Worm (Caenorhabditis elegans): ENCODE data around the gene K10C9.1.

The K10C9.1 gene

ce11 chrV:1074946-1075345 lies at the start of gene K10C9.1:
TSS of gene K10C9.1 (plus strand) at chrV:1075246.
- no peak for TF ChIP-seq daf-16 (GFP tag; optimal IDR thresholded peaks at IDR 0.05)
- TF ChIP-seq daf-16 (tag; optimal IDR thresholded peaks at IDR 0.05) = no peak
- no peak for TF ChIP-seq ZK337.2 (GFP tag; IDR thresholded peaks at IDR 0.05)
- TF ChIP-seq mxl-3 (GFP tag; optimal IDR thresholded peaks at IDR 0.05) = no peak
- no peak for TF ChIP-seq spr-1 (tag; optimal IDR thresholded peaks at IDR 0.05)
- TF ChIP-seq F44E2.7 (GFP tag; IDR thresholded peaks at IDR 0.05) = no peak
- TF ChIP-seq zfp-2 (tag; optimal IDR thresholded peaks at IDR 0.05) = no peak
- TF ChIP-seq snpc-4 (tag; optimal IDR thresholded peaks at IDR 0.05) = no peak
- no peak for TF ChIP-seq nhr-48 (tag; optimal IDR thresholded peaks at IDR 0.05)
- no peak for TF ChIP-seq nhr-10 (tag; optimal IDR thresholded peaks at IDR 0.05)
- TF ChIP-seq hlh-11 (tag; optimal IDR thresholded peaks at IDR 0.05) = no peak
- no peak for TF ChIP-seq ztf-7 (tag; optimal IDR thresholded peaks at IDR 0.05)
- no peak for TF ChIP-seq ceh-28 (tag; optimal IDR thresholded peaks at IDR 0.05)
- TF ChIP-seq nhr-42 (GFP tag; IDR thresholded peaks at IDR 0.05) = no peak
- TF ChIP-seq F26F4.8 (GFP tag; conservative IDR thresholded peaks at IDR 0.05) = no peak

ce11 chrV:1027044-1027443 lies 48.0 kb upstream of the K10C9.1 start, which contains the start of gene R09A1.3:
TSS of gene R09A1.3 (minus strand) at chrV:1027074.
- TF ChIP-seq pqm-1 (tag; optimal IDR thresholded peaks at IDR 0.05) (peak; percentile 42), hlh-30 (tag; optimal IDR thresholded peaks at IDR 0.05; ENCODE audit: insufficient read depth) (no peak), Y5F2A.4 (GFP tag; optimal IDR thresholded peaks at IDR 0.05) (no peak), daf-16 (GFP tag; optimal IDR thresholded peaks at IDR 0.05) (no peak), daf-16 (tag; optimal IDR thresholded peaks at IDR 0.05) (peak; percentile 91), duxl-1 (tag; optimal IDR thresholded peaks at IDR 0.05; ENCODE audit: poor library complexity) (no peak), pha-4 (GFP tag; IDR thresholded peaks at IDR 0.05) (no peak), pha-4 (tag; optimal IDR thresholded peaks at IDR 0.05) (no peak), vab-7 (GFP tag; IDR thresholded peaks at IDR 0.05) (no peak), F10B5.3 (tag; optimal IDR thresholded peaks at IDR 0.05) (no peak), nhr-28 (tag; optimal IDR thresholded peaks at IDR 0.05) (peak; percentile 19), nhr-237 (tag; optimal IDR thresholded peaks at IDR 0.05) (no peak), nhr-25 (tag; optimal IDR thresholded peaks at IDR 0.05; ENCODE audit: borderline replicate concordance, insufficient read depth) (no peak), cey-2 (tag; optimal IDR thresholded peaks at IDR 0.05; ENCODE audit: borderline replicate concordance, insufficient read depth) (no peak)

- TF ChIP-seq ztf-7 (tag; optimal IDR thresholded peaks at IDR 0.05) (no peak), F10B5.3 (tag; optimal IDR thresholded peaks at IDR 0.05) (no peak), lin-15B (tag; optimal IDR thresholded peaks at IDR 0.05) (no peak), daf-12 (tag; optimal IDR thresholded peaks at IDR 0.05) (no peak), vab-7 (GFP tag; IDR thresholded peaks at IDR 0.05) (no peak), mes-2 (tag; optimal IDR thresholded peaks at IDR 0.05; ENCODE audit: poor library complexity, severe bottlenecking) (no peak), Y5F2A.4 (GFP tag; optimal IDR thresholded peaks at IDR 0.05) (no peak), gei-8 (GFP tag; optimal IDR thresholded peaks at IDR 0.05) (no peak), hmg-1.1 (GFP tag; IDR thresholded peaks at IDR 0.05) (no peak), unc-39 (tag; optimal IDR thresholded peaks at IDR 0.05) (no peak), nhr-28 (tag; optimal IDR thresholded peaks at IDR 0.05) (no peak), php-3 (GFP tag; IDR thresholded peaks at IDR 0.05) (no peak), T20F7.1 (GFP tag; optimal IDR thresholded peaks at IDR 0.05) (no peak), lin-1 (GFP tag; IDR thresholded peaks at IDR 0.05) (no peak), snpc-4 (tag; optimal IDR thresholded peaks at IDR 0.05) (no peak), dpl-1 (GFP tag; optimal IDR thresholded peaks at IDR 0.05) (no peak), lin-29 (GFP tag; IDR thresholded peaks at IDR 0.05) (no peak), daf-16 (GFP tag; optimal IDR thresholded peaks at IDR 0.05) (no peak), daf-16 (tag; optimal IDR thresholded peaks at IDR 0.05) (no peak)
These were observed 41.7 kb upstream of the K10C9.1 start, which contains the start of gene flp-34 for ce11 chrV:1033304-1033703. TSS of gene flp-34 (minus strand) at chrV:1033404.

Data from whole organism, L4 larva.